Fruit fly (Drosophila melanogaster): ENCODE results near the gene tnc.

Gene tnc

dm6 chr3R:25004763-25005162 is 20.6 kb downstream of the tnc start (continued):
- no peak for TF ChIP-seq insv (GFP tag; optimal IDR thresholded peaks at IDR 0.05)
- TF ChIP-seq CG8281 (tag; optimal IDR thresholded peaks at IDR 0.05): peak; percentile 12
- TF ChIP-seq CG10654 (GFP tag; optimal IDR thresholded peaks at IDR 0.05): peak; percentile 32
- TF ChIP-seq CG15514 (GFP tag; optimal IDR thresholded peaks at IDR 0.05): peak; percentile 36
- no peak for TF ChIP-seq Dref (GFP tag; IDR thresholded peaks at IDR 0.05)
- TF ChIP-seq Bgb (GFP tag; IDR thresholded peaks at IDR 0.05; ENCODE audit: partially characterized antibody): no peak
- no peak for TF ChIP-seq BEAF-32 (GFP tag; optimal IDR thresholded peaks at IDR 0.05)
- peak; percentile 9 for TF ChIP-seq CG33213 (GFP tag; optimal IDR thresholded peaks at IDR 0.05)
- TF ChIP-seq CG18764 (GFP tag; optimal IDR thresholded peaks at IDR 0.05): peak; percentile 37
- TF ChIP-seq corto (GFP tag; optimal IDR thresholded peaks at IDR 0.05): no peak
- TF ChIP-seq sob (GFP tag; IDR thresholded peaks at IDR 0.05): peak; percentile 77
- no peak for TF ChIP-seq CG7963 (GFP tag; IDR thresholded peaks at IDR 0.05; ENCODE audit: partially characterized antibody)
- TF ChIP-seq fd96Cb (tag; optimal IDR thresholded peaks at IDR 0.05): peak; percentile 56
- no peak for TF ChIP-seq jigr1 (GFP tag; IDR thresholded peaks at IDR 0.05)
- TF ChIP-seq z (GFP tag; IDR thresholded peaks at IDR 0.05): no peak
- no peak for TF ChIP-seq br (optimal IDR thresholded peaks at IDR 0.05)
- TF ChIP-seq CG34376 (GFP tag; optimal IDR thresholded peaks at IDR 0.05): no peak
- TF ChIP-seq pros (GFP tag; optimal IDR thresholded peaks at IDR 0.05): no peak
- no peak for TF ChIP-seq ken (GFP tag; IDR thresholded peaks at IDR 0.05)
- no peak for TF ChIP-seq CG13296 (GFP tag; optimal IDR thresholded peaks at IDR 0.05)
- no peak for TF ChIP-seq CG8359 (GFP tag; optimal IDR thresholded peaks at IDR 0.05; ENCODE audit: borderline replicate concordance)
- no peak for TF ChIP-seq Ets97D (GFP tag; optimal IDR thresholded peaks at IDR 0.05)
- no peak for TF ChIP-seq CG7745 (tag; optimal IDR thresholded peaks at IDR 0.05)
- peak; percentile 65 for TF ChIP-seq Blimp-1 (GFP tag; optimal IDR thresholded peaks at IDR 0.05)
- no peak for TF ChIP-seq Nf-YC (tag; optimal IDR thresholded peaks at IDR 0.05)
- no peak for TF ChIP-seq amos (GFP tag; IDR thresholded peaks at IDR 0.05; ENCODE audit: partially characterized antibody)
- no peak for TF ChIP-seq abd-A (tag; optimal IDR thresholded peaks at IDR 0.05)
- TF ChIP-seq zf30C (GFP tag; optimal IDR thresholded peaks at IDR 0.05): no peak
- TF ChIP-seq Atf6 (GFP tag; IDR thresholded peaks at IDR 0.05): no peak
- TF ChIP-seq sens-2 (GFP tag; IDR thresholded peaks at IDR 0.05): no peak
- no peak for TF ChIP-seq psq (GFP tag; optimal IDR thresholded peaks at IDR 0.05)
- peak; percentile 72 for TF ChIP-seq tgo (GFP tag; IDR thresholded peaks at IDR 0.05)
- peak; percentile 60 for TF ChIP-seq CG14050 (GFP tag; IDR thresholded peaks at IDR 0.05)
- peak; percentile 43 for TF ChIP-seq mam (GFP tag; optimal IDR thresholded peaks at IDR 0.05)
- peak; percentile 17 for TF ChIP-seq ATbp (GFP tag; optimal IDR thresholded peaks at IDR 0.05)
- no peak for TF ChIP-seq BtbVII (GFP tag; optimal IDR thresholded peaks at IDR 0.05)
- TF ChIP-seq CG30020 (tag; optimal IDR thresholded peaks at IDR 0.05): no peak
- TF ChIP-seq CG1603 (tag; optimal IDR thresholded peaks at IDR 0.05): peak; percentile 57
- peak; percentile 74 for TF ChIP-seq Rfx (GFP tag; IDR thresholded peaks at IDR 0.05)
- no peak for TF ChIP-seq crp (GFP tag; optimal IDR thresholded peaks at IDR 0.05)
- TF ChIP-seq Trl (optimal IDR thresholded peaks at IDR 0.05): no peak
- TF ChIP-seq Trl (GFP tag; optimal IDR thresholded peaks at IDR 0.05): peak; percentile 6
- TF ChIP-seq nerfin-1 (tag; optimal IDR thresholded peaks at IDR 0.05): no peak
- no peak for TF ChIP-seq Sry-β (GFP tag; optimal IDR thresholded peaks at IDR 0.05)
- TF ChIP-seq Lhr (GFP tag; optimal IDR thresholded peaks at IDR 0.05): no peak
- TF ChIP-seq dmrt99B (tag; optimal IDR thresholded peaks at IDR 0.05): peak; percentile 75
- TF ChIP-seq tio (GFP tag; optimal IDR thresholded peaks at IDR 0.05): peak; percentile 50
- TF ChIP-seq CG17802 (tag; optimal IDR thresholded peaks at IDR 0.05): no peak
- TF ChIP-seq CG8089 (GFP tag; optimal IDR thresholded peaks at IDR 0.05): peak; percentile 19
- no peak; the same call in 2 of the 3 replicates for TF ChIP-seq CG17361 (GFP tag; IDR thresholded peaks at IDR 0.05)
- TF ChIP-seq al (GFP tag; IDR thresholded peaks at IDR 0.05): peak; percentile 26; the same call in 1 of the 2 replicates
